Worm (Caenorhabditis elegans) whole organism, L4 larva: Measurements from ENCODE around the gene asp-6.

Source experiments
- F10B5.3 ChIP-seq: sonication (generic microtip); optimal IDR thresholded peaks from 2 replicates; lab custom pipeline; 2016; ENCODE audit warnings: mild to moderate bottlenecking, missing genetic modification characterization, missing compliant biosample characterization
- F37D6.2 ChIP-seq: sonication (generic microtip); optimal IDR thresholded peaks from 2 replicates; lab custom pipeline; 2016; ENCODE audit warnings: mild to moderate bottlenecking, missing genetic modification characterization, missing compliant biosample characterization
- R02D3.7 ChIP-seq: fragments of 150-350 bp; sonication (generic microtip); optimal IDR thresholded peaks from 3 replicates; lab custom pipeline; 2014; ENCODE audit warnings: missing biosample characterization, missing genetic modification characterization
- Y48G9A.11 ChIP-seq: fragments of 200-800 bp; sonication (Bioruptor generic); IDR thresholded peaks from 2 replicates; pipeline ENCODE4 v1.3.6; 2022; ENCODE audit warnings: missing genetic modification reagents, missing genetic modification characterization, missing compliant biosample characterization
- ZK546.5 ChIP-seq, 2 experiments: sonication (generic microtip); optimal IDR thresholded peaks; 2 replicates each; lab custom pipeline; 2017; ENCODE audit warnings: missing biosample characterization in 2 of 2, missing genetic modification characterization in 2 of 2
- ceh-28 ChIP-seq: fragments of 150-350 bp; optimal IDR thresholded peaks from 2 replicates; lab custom pipeline; 2014; ENCODE audit warnings: missing biosample characterization, missing genetic modification reagents, missing genetic modification characterization
- ceh-32 ChIP-seq: sonication (generic microtip); optimal IDR thresholded peaks from 2 replicates; lab custom pipeline; 2016; ENCODE audit warnings: mild to moderate bottlenecking, missing genetic modification characterization, missing compliant biosample characterization; ENCODE audit not compliant: poor library complexity
- ceh-62 ChIP-seq: sonication (generic microtip); optimal IDR thresholded peaks from 2 replicates; lab custom pipeline; 2017; ENCODE audit warnings: missing biosample characterization, missing genetic modification characterization
- ces-1 ChIP-seq: fragments of 150-350 bp; sonication (generic microtip); optimal IDR thresholded peaks from 4 replicates; lab custom pipeline; 2014; ENCODE audit warnings: missing biosample characterization, missing genetic modification reagents, missing genetic modification characterization
- cey-2 ChIP-seq: sonication (generic microtip); optimal IDR thresholded peaks from 3 replicates; lab custom pipeline; 2017; ENCODE audit warnings: missing genetic modification characterization, mild to moderate bottlenecking, missing compliant biosample characterization, antibody characterized with exemption, borderline replicate concordance; ENCODE audit not compliant: insufficient read depth
- ctbp-1 ChIP-seq: fragments of 200-800 bp; sonication (Bioruptor generic); IDR thresholded peaks from 2 replicates; pipeline ENCODE4 v1.3.6; 2022; ENCODE audit warnings: missing genetic modification reagents, missing genetic modification characterization, missing compliant biosample characterization
- daf-16 ChIP-seq, 3 experiments: sonication (generic microtip); optimal IDR thresholded peaks; 2 replicates each; lab custom pipeline; 2016 to 2017; ENCODE audit warnings: missing genetic modification characterization in 3 of 3, missing genetic modification reagents in 3 of 3, mild to moderate bottlenecking in 2 of 3, missing compliant biosample characterization in 2 of 3, missing biosample characterization in 1 of 3, moderate library complexity in 1 of 3
- dmd-6 ChIP-seq: fragments of 200-800 bp; sonication (Bioruptor generic); IDR thresholded peaks from 2 replicates; pipeline ENCODE4 v1.3.6; 2022; ENCODE audit warnings: missing genetic modification reagents, missing genetic modification characterization, missing compliant biosample characterization
- dpl-1 ChIP-seq: fragments of 150-350 bp; optimal IDR thresholded peaks from 2 replicates; lab custom pipeline; 2014; ENCODE audit warnings: missing biosample characterization, missing genetic modification reagents, missing genetic modification characterization
- duxl-1 ChIP-seq: sonication (generic microtip); optimal IDR thresholded peaks from 2 replicates; lab custom pipeline; 2016; ENCODE audit warnings: mild to moderate bottlenecking, missing genetic modification characterization, moderate library complexity, missing compliant biosample characterization; ENCODE audit not compliant: poor library complexity
- dve-1 ChIP-seq: sonication (generic microtip); optimal IDR thresholded peaks from 2 replicates; lab custom pipeline; 2017; ENCODE audit warnings: antibody characterized with exemption, mild to moderate bottlenecking, missing genetic modification characterization, missing compliant biosample characterization; ENCODE audit not compliant: insufficient read depth
- egl-43 ChIP-seq: fragments of 200-800 bp; sonication (Bioruptor generic); IDR thresholded peaks from 2 replicates; pipeline ENCODE4 v1.3.6; 2022; ENCODE audit warnings: missing genetic modification reagents, missing genetic modification characterization, missing compliant biosample characterization
- fos-1 ChIP-seq: fragments of 150-350 bp; optimal IDR thresholded peaks from 2 replicates; lab custom pipeline; 2014; ENCODE audit warnings: missing biosample characterization, missing genetic modification characterization
- hif-1 ChIP-seq, 2 experiments: sonication (generic microtip); optimal IDR thresholded peaks; 2 replicates each; lab custom pipeline; 2016 to 2017; ENCODE audit warnings: missing compliant biosample characterization in 2 of 2, missing genetic modification characterization in 2 of 2, missing genetic modification reagents in 2 of 2, missing genotype in 2 of 2, mild to moderate bottlenecking in 1 of 2
- hlh-11 ChIP-seq: fragments of 200-800 bp; sonication (Bioruptor generic); optimal IDR thresholded peaks from 2 replicates; lab custom pipeline; 2018; ENCODE audit warnings: mild to moderate bottlenecking, missing genetic modification characterization, missing compliant biosample characterization
- hlh-30 ChIP-seq: sonication (generic microtip); optimal IDR thresholded peaks from 2 replicates; lab custom pipeline; 2017; ENCODE audit warnings: antibody characterized with exemption, mild to moderate bottlenecking, missing genetic modification characterization, missing compliant biosample characterization; ENCODE audit not compliant: insufficient read depth
- hmg-1.1 ChIP-seq: fragments of 200-800 bp; sonication (Bioruptor generic); IDR thresholded peaks from 2 replicates; pipeline ENCODE4 v1.3.6; 2022; ENCODE audit warnings: missing genetic modification reagents, missing genetic modification characterization, missing compliant biosample characterization
- jun-1 ChIP-seq: fragments of 150-350 bp; optimal IDR thresholded peaks from 2 replicates; lab custom pipeline; 2014; ENCODE audit warnings: missing biosample characterization, missing genetic modification reagents, missing genetic modification characterization
- lim-7 ChIP-seq: fragments of 200-800 bp; sonication (Bioruptor generic); IDR thresholded peaks from 2 replicates; pipeline ENCODE4 v1.3.6; 2022; ENCODE audit warnings: missing genetic modification characterization, missing compliant biosample characterization
- lin-29 ChIP-seq: fragments of 200-800 bp; sonication (Bioruptor generic); IDR thresholded peaks from 2 replicates; pipeline ENCODE4 v1.3.6; 2022; ENCODE audit warnings: missing genetic modification reagents, missing genetic modification characterization, missing compliant biosample characterization
- lin-38 ChIP-seq: fragments of 200-800 bp; sonication (Bioruptor generic); IDR thresholded peaks from 2 replicates; pipeline ENCODE4 v1.3.6; 2022; ENCODE audit warnings: missing genetic modification reagents, missing genetic modification characterization, missing compliant biosample characterization
- lin-39 ChIP-seq: fragments of 150-350 bp; optimal IDR thresholded peaks from 2 replicates; lab custom pipeline; 2014; ENCODE audit warnings: missing biosample characterization, missing genetic modification reagents, missing genetic modification characterization
- lsy-2 ChIP-seq, 2 experiments: fragments of 150-350 bp in 1 of 2; sonication (generic microtip) in 1 of 2; optimal IDR thresholded peaks; 2 replicates each; lab custom pipeline; 2014 to 2017; ENCODE audit warnings: missing biosample characterization in 2 of 2, missing genetic modification characterization in 2 of 2
- madf-9 ChIP-seq: fragments of 200-800 bp; sonication (Bioruptor generic); conservative IDR thresholded peaks from 2 replicates; pipeline ENCODE4 v1.3.6; 2022; ENCODE audit warnings: missing genetic modification reagents, missing genetic modification characterization, missing compliant biosample characterization
- mdt-29 ChIP-seq: fragments of 200-800 bp; sonication (Bioruptor generic); IDR thresholded peaks from 2 replicates; pipeline ENCODE4 v1.3.6; 2022; ENCODE audit warnings: missing genetic modification reagents, missing genetic modification characterization, missing compliant biosample characterization
- mes-2 ChIP-seq: sonication (generic microtip); optimal IDR thresholded peaks from 2 replicates; lab custom pipeline; 2016; ENCODE audit warnings: missing genotype, mild to moderate bottlenecking, missing genetic modification characterization, missing compliant biosample characterization; ENCODE audit not compliant: poor library complexity, severe bottlenecking
- nhr-111 ChIP-seq: fragments of 200-800 bp; sonication (Bioruptor generic); optimal IDR thresholded peaks from 2 replicates; lab custom pipeline; 2018; ENCODE audit warnings: mild to moderate bottlenecking, missing genetic modification characterization, missing compliant biosample characterization
- nhr-25 ChIP-seq: sonication (generic microtip); optimal IDR thresholded peaks from 2 replicates; lab custom pipeline; 2017; ENCODE audit warnings: missing genetic modification characterization, mild to moderate bottlenecking, missing compliant biosample characterization, antibody characterized with exemption, moderate library complexity, borderline replicate concordance; ENCODE audit not compliant: insufficient read depth
- nhr-48 ChIP-seq: sonication (generic microtip); optimal IDR thresholded peaks from 2 replicates; lab custom pipeline; 2016; ENCODE audit warnings: mild to moderate bottlenecking, missing genetic modification characterization, missing compliant biosample characterization
- rbr-2 ChIP-seq: sonication (generic microtip); optimal IDR thresholded peaks from 2 replicates; lab custom pipeline; 2016; ENCODE audit warnings: missing genotype, missing genetic modification characterization, missing compliant biosample characterization
- sdz-12 ChIP-seq: fragments of 200-800 bp; sonication (Bioruptor generic); optimal IDR thresholded peaks from 2 replicates; lab custom pipeline; 2018; ENCODE audit warnings: mild to moderate bottlenecking, missing genetic modification characterization, missing compliant biosample characterization
- snpc-1.2 ChIP-seq: fragments of 200-800 bp; sonication (Bioruptor generic); IDR thresholded peaks from 2 replicates; pipeline ENCODE4 v1.3.6; 2022; ENCODE audit warnings: missing genetic modification reagents, missing genetic modification characterization, missing compliant biosample characterization
- snpc-4 ChIP-seq: fragments of 150-350 bp; optimal IDR thresholded peaks from 2 replicates; lab custom pipeline; 2014; ENCODE audit warnings: missing biosample characterization, missing genetic modification characterization
- spr-1 ChIP-seq: sonication (generic microtip); optimal IDR thresholded peaks from 2 replicates; lab custom pipeline; 2016; ENCODE audit warnings: mild to moderate bottlenecking, missing genetic modification characterization, missing compliant biosample characterization
- spr-3 ChIP-seq: fragments of 200-800 bp; sonication (Bioruptor generic); optimal IDR thresholded peaks from 2 replicates; lab custom pipeline; 2018; ENCODE audit warnings: mild to moderate bottlenecking, missing genetic modification characterization, missing compliant biosample characterization
- tag-97 ChIP-seq: fragments of 200-800 bp; sonication (Bioruptor generic); IDR thresholded peaks from 2 replicates; pipeline ENCODE4 v1.3.6; 2022; ENCODE audit warnings: missing genetic modification characterization, missing compliant biosample characterization
- unc-130 ChIP-seq: sonication (generic microtip); optimal IDR thresholded peaks from 2 replicates; lab custom pipeline; 2016; ENCODE audit warnings: missing genetic modification reagents, missing genetic modification characterization, missing compliant biosample characterization
- unc-62 ChIP-seq, 3 experiments: fragments of 150-350 bp in 1 of 3; sonication (generic microtip); optimal IDR thresholded peaks in 2 of 3; peaks in 1 of 3; 1 replicate in 1 of 3; 2 replicates in 2 of 3; lab custom pipeline; 2014 to 2017; ENCODE audit warnings: missing biosample characterization in 3 of 3, missing genetic modification characterization in 3 of 3, missing genetic modification reagents in 3 of 3, missing genotype in 1 of 3
- zfp-2 ChIP-seq: sonication (generic microtip); optimal IDR thresholded peaks from 2 replicates; lab custom pipeline; 2016; ENCODE audit warnings: mild to moderate bottlenecking, missing genetic modification characterization, missing compliant biosample characterization
- zip-2 ChIP-seq: fragments of 150-350 bp; optimal IDR thresholded peaks from 2 replicates; lab custom pipeline; 2014; ENCODE audit warnings: missing biosample characterization, missing genetic modification characterization
- ztf-7 ChIP-seq: fragments of 150-350 bp; optimal IDR thresholded peaks from 2 replicates; lab custom pipeline; 2014; ENCODE audit warnings: missing biosample characterization, missing genetic modification characterization

asp-6 gene

DNA sequence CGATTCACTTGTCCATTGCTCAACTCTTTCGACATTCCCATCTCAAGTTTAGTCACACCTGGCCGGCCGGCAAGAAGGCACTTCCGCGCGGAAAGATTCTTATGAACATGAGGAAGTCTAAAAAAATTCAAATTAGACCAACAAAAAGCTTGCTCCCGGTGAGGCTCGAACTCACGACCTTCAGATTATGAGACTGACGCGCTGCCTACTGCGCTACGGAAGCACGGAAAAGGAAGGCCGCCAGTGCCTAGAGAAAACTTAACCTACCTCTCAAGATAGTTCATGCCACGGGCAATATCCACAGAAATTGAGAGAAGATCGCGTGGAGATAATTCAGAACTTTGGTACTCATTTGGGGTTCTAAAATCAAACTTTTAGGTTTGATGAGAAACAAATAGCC lies 38.7 kb downstream of the asp-6 start (continued):
- no peak for TF ChIP-seq ztf-7 (tag; lab: Kevin White, UChicago)
- no peak for TF ChIP-seq ceh-32
- TF ChIP-seq snpc-4 (tag; lab: Kevin White, UChicago), result peak; percentile 55
- no peak for TF ChIP-seq dve-1 (tag; lab: Kevin White, UChicago)
- TF ChIP-seq F10B5.3, result no peak
- TF ChIP-seq lin-38 (GFP tag; lab: Robert Waterston, UW), result no peak
- TF ChIP-seq snpc-1.2 (GFP tag; lab: Robert Waterston, UW), result peak; percentile 32; the same call in 1 of the 2 replicates

DNA sequence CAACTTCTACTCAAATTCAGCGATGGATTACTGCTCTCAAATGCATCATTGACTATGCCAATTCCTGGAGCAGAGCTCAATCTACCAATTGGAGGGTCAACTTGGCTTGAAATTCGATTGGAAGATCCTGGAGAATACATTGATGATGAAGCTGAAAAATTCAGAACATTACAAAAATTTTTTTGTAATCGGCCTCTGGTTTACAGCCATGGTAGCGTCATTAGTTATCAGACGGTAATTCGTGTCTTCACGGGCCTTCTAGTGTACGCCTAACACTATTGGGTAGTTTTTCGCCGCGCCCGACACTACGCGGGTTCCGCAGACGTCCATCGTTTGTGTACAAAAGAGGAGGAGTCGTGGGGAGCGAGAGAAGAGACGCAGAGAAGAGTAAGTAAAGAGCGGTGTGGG lies 40.0 kb downstream of the asp-6 start:
- TF ChIP-seq Y48G9A.11 (GFP tag; lab: Robert Waterston, UW) (peak; percentile 92), mdt-29 (peak; percentile 70), spr-3 (GFP tag; lab: Kevin White, UChicago) (peak; percentile 68), unc-62 (GFP tag; optimal IDR thresholded peaks at IDR 0.05 in 1 of 2; lab: Kevin White, UChicago) (peak in 1 of 2 experiments; percentile 90), unc-62 (tag; optimal IDR thresholded peaks at IDR 0.05; lab: Kevin White, UChicago) (no peak), sdz-12 (no peak), F37D6.2 (tag; lab: Kevin White, UChicago) (peak; percentile 66), nhr-48 (tag; lab: Kevin White, UChicago) (peak; percentile 81), hmg-1.1 (GFP tag; lab: Robert Waterston, UW) (peak; percentile 88), hlh-30 (peak; percentile 80), madf-9 (GFP tag; lab: Robert Waterston, UW) (0 out of 2 replicates have a peak, but pooled peaks have one; percentile 10), dmd-6 (GFP tag; lab: Robert Waterston, UW) (peak; percentile 74), fos-1 (tag; lab: Kevin White, UChicago) (no peak), zip-2 (no peak), R02D3.7 (tag; lab: Kevin White, UChicago) (no peak), lsy-2 (tag; optimal IDR thresholded peaks at IDR 0.05; lab: Kevin White, UChicago) (peak in 1 of 2 experiments; percentile 77), tag-97 (GFP tag; lab: Robert Waterston, UW) (no peak), ceh-62 (tag; lab: Kevin White, UChicago) (no peak), ceh-28 (tag; lab: Kevin White, UChicago) (no peak), dpl-1 (GFP tag; lab: Kevin White, UChicago) (peak; percentile 53), duxl-1 (tag; lab: Kevin White, UChicago) (peak; percentile 92), jun-1 (no peak), hif-1 (tag; optimal IDR thresholded peaks at IDR 0.05; lab: Kevin White, UChicago) (peak; percentile 12 to 30), hlh-11 (tag; lab: Kevin White, UChicago) (peak; percentile 83), ZK546.5 (tag; optimal IDR thresholded peaks at IDR 0.05; lab: Kevin White, UChicago) (no peak), rbr-2 (tag; lab: Kevin White, UChicago) (peak; percentile 83), zfp-2 (tag; lab: Kevin White, UChicago) (peak; percentile 44), snpc-4 (tag; lab: Kevin White, UChicago) (peak; percentile 96), nhr-25 (tag; lab: Kevin White, UChicago) (peak; percentile 56), mes-2 (peak; percentile 90), cey-2 (tag; lab: Kevin White, UChicago) (no peak), ces-1 (GFP tag; lab: Kevin White, UChicago) (peak; percentile 13), nhr-111 (GFP tag; lab: Kevin White, UChicago) (peak; percentile 70), egl-43 (GFP tag; lab: Robert Waterston, UW) (no peak), lin-29 (GFP tag; lab: Robert Waterston, UW) (peak; percentile 25; the same call in 1 of the 2 replicates), spr-1 (tag; lab: Kevin White, UChicago) (peak; percentile 85), ctbp-1 (peak; percentile 66; the same call in 1 of the 2 replicates), lim-7 (GFP tag; lab: Robert Waterston, UW) (no peak), unc-130 (peak; percentile 91), lin-39 (no peak), daf-16 (GFP tag; optimal IDR thresholded peaks at IDR 0.05; lab: Kevin White, UChicago) (peak; percentile 65 to 88), daf-16 (tag; optimal IDR thresholded peaks at IDR 0.05; lab: Kevin White, UChicago) (peak; percentile 86)
